Worm (Caenorhabditis elegans) whole organism, L2 larva: ENCODE results near the gene Y62H9A.13.
A peak's percentile ranks its signal among the peaks of the same experiment; 100 is the strongest.

Experiments used
- C34F6.9 ChIP-seq: fragments of 150-350 bp; optimal IDR thresholded peaks from 2 replicates; lab custom pipeline; 2014; ENCODE audit warnings: missing biosample characterization, missing genetic modification characterization
- F13H6.1 ChIP-seq: sonication (generic microtip); optimal IDR thresholded peaks from 2 replicates; lab custom pipeline; 2016; ENCODE audit warnings: missing genetic modification characterization, missing compliant biosample characterization
- R02D3.7 ChIP-seq: fragments of 150-350 bp; optimal IDR thresholded peaks from 2 replicates; lab custom pipeline; 2014; ENCODE audit warnings: missing biosample characterization, missing genetic modification characterization
- Y55F3AM.14 ChIP-seq: fragments of 200-800 bp; sonication (Bioruptor generic); optimal IDR thresholded peaks from 2 replicates; lab custom pipeline; 2018; ENCODE audit warnings: mild to moderate bottlenecking, missing genetic modification characterization, missing compliant biosample characterization
- ZK546.5 ChIP-seq: sonication (generic microtip); optimal IDR thresholded peaks from 2 replicates; lab custom pipeline; 2017; ENCODE audit warnings: missing biosample characterization, missing genetic modification characterization
- aly-2 ChIP-seq: fragments of 150-350 bp; optimal IDR thresholded peaks from 2 replicates; lab custom pipeline; 2014; ENCODE audit warnings: missing biosample characterization, missing genetic modification characterization
- ama-1 ChIP-seq: fragments of 150-350 bp; optimal IDR thresholded peaks from 2 replicates; lab custom pipeline; 2018; ENCODE audit warnings: inconsistent platforms
- blmp-1 ChIP-seq: sonication (generic microtip); optimal IDR thresholded peaks from 2 replicates; lab custom pipeline; 2017; ENCODE audit warnings: missing genetic modification characterization, mild to moderate bottlenecking, missing compliant biosample characterization, antibody characterized with exemption, moderate library complexity; ENCODE audit not compliant: insufficient read depth
- ceh-16 ChIP-seq: fragments of 150-350 bp; optimal IDR thresholded peaks from 2 replicates; lab custom pipeline; 2014; ENCODE audit warnings: missing biosample characterization, missing genetic modification characterization
- ceh-82 ChIP-seq: fragments of 150-350 bp; optimal IDR thresholded peaks from 2 replicates; lab custom pipeline; 2014; ENCODE audit warnings: missing biosample characterization, missing genetic modification characterization
- crh-2 ChIP-seq: sonication (generic microtip); optimal IDR thresholded peaks from 2 replicates; lab custom pipeline; 2017; ENCODE audit warnings: missing biosample characterization, missing genetic modification characterization
- dmd-4 ChIP-seq: sonication (generic microtip); optimal IDR thresholded peaks from 2 replicates; lab custom pipeline; 2017; ENCODE audit warnings: missing biosample characterization, missing genetic modification characterization
- egl-27 ChIP-seq: sonication (generic microtip); optimal IDR thresholded peaks from 3 replicates; lab custom pipeline; 2017; ENCODE audit warnings: missing biosample characterization, missing genetic modification reagents, missing genetic modification characterization
- elt-1 ChIP-seq: fragments of 150-350 bp; optimal IDR thresholded peaks from 2 replicates; lab custom pipeline; 2014; ENCODE audit warnings: missing biosample characterization, missing genetic modification characterization
- elt-3 ChIP-seq: sonication (generic microtip); optimal IDR thresholded peaks from 2 replicates; lab custom pipeline; 2017; ENCODE audit warnings: missing biosample characterization, missing genetic modification characterization
- fos-1 ChIP-seq: fragments of 150-350 bp; optimal IDR thresholded peaks from 2 replicates; lab custom pipeline; 2014; ENCODE audit warnings: missing biosample characterization, missing genetic modification characterization
- gmeb-1 ChIP-seq: fragments of 150-350 bp; optimal IDR thresholded peaks from 2 replicates; lab custom pipeline; 2014; ENCODE audit warnings: missing biosample characterization, missing genetic modification characterization
- lin-11 ChIP-seq: fragments of 150-350 bp; sonication (generic microtip); optimal IDR thresholded peaks from 2 replicates; lab custom pipeline; 2014; ENCODE audit warnings: missing biosample characterization, missing genetic modification characterization, inconsistent platforms, mixed read lengths
- lin-13 ChIP-seq: fragments of 150-350 bp; optimal IDR thresholded peaks from 2 replicates; lab custom pipeline; 2014; ENCODE audit warnings: missing biosample characterization, missing genetic modification reagents, missing genetic modification characterization
- lin-39 ChIP-seq: fragments of 150-350 bp; optimal IDR thresholded peaks from 2 replicates; lab custom pipeline; 2014; ENCODE audit warnings: missing biosample characterization, missing genetic modification reagents, missing genetic modification characterization
- lsy-2 ChIP-seq, 2 experiments: fragments of 150-350 bp in 1 of 2; sonication (generic microtip) in 1 of 2; optimal IDR thresholded peaks; 2 replicates each; lab custom pipeline; 2014 to 2017; ENCODE audit warnings: missing biosample characterization in 2 of 2, missing genetic modification characterization in 2 of 2
- mab-5 ChIP-seq: fragments of 150-350 bp; optimal IDR thresholded peaks from 2 replicates; lab custom pipeline; 2014; ENCODE audit warnings: missing biosample characterization, missing genetic modification characterization
- mbf-1 ChIP-seq: sonication (generic microtip); optimal IDR thresholded peaks from 2 replicates; lab custom pipeline; 2017; ENCODE audit warnings: missing biosample characterization, missing genetic modification characterization
- mdl-1 ChIP-seq, 2 experiments: fragments of 150-350 bp in 1 of 2; sonication (generic microtip) in 1 of 2; optimal IDR thresholded peaks; 2 replicates each; lab custom pipeline; 2017; ENCODE audit warnings: missing biosample characterization in 2 of 2, missing genetic modification characterization in 2 of 2
- nhr-11 ChIP-seq: fragments of 150-350 bp; optimal IDR thresholded peaks from 2 replicates; lab custom pipeline; 2014; ENCODE audit warnings: missing biosample characterization, missing genetic modification characterization
- nhr-12 ChIP-seq: fragments of 150-350 bp; optimal IDR thresholded peaks from 2 replicates; lab custom pipeline; 2014; ENCODE audit warnings: missing biosample characterization, missing genetic modification characterization
- nhr-129 ChIP-seq: fragments of 150-350 bp; optimal IDR thresholded peaks from 2 replicates; lab custom pipeline; 2014; ENCODE audit warnings: missing biosample characterization, missing genetic modification characterization
- nhr-21 ChIP-seq: fragments of 150-350 bp; optimal IDR thresholded peaks from 2 replicates; lab custom pipeline; 2014; ENCODE audit warnings: missing biosample characterization, missing genetic modification characterization
- nhr-23 ChIP-seq: fragments of 150-350 bp; optimal IDR thresholded peaks from 2 replicates; lab custom pipeline; 2014; ENCODE audit warnings: missing biosample characterization, missing genetic modification reagents, missing genetic modification characterization
- nhr-237 ChIP-seq: fragments of 150-350 bp; optimal IDR thresholded peaks from 2 replicates; lab custom pipeline; 2014; ENCODE audit warnings: missing biosample characterization, missing genetic modification characterization
- nhr-25 ChIP-seq: fragments of 150-350 bp; sonication (generic microtip); optimal IDR thresholded peaks from 3 replicates; lab custom pipeline; 2014; ENCODE audit warnings: missing biosample characterization, missing genetic modification characterization
- nhr-6 ChIP-seq: fragments of 150-350 bp; optimal IDR thresholded peaks from 2 replicates; lab custom pipeline; 2014; ENCODE audit warnings: missing biosample characterization, missing genetic modification characterization
- nhr-77 ChIP-seq: fragments of 150-350 bp; optimal IDR thresholded peaks from 2 replicates; lab custom pipeline; 2014; ENCODE audit warnings: missing biosample characterization, missing genetic modification characterization
- sem-4 ChIP-seq: fragments of 150-350 bp; optimal IDR thresholded peaks from 2 replicates; lab custom pipeline; 2014; ENCODE audit warnings: missing biosample characterization, missing genetic modification reagents, missing genetic modification characterization
- skn-1 ChIP-seq: sonication (generic microtip); optimal IDR thresholded peaks from 2 replicates; lab custom pipeline; 2017; ENCODE audit warnings: missing biosample characterization, missing genetic modification characterization
- sma-3 ChIP-seq: sonication (generic microtip); optimal IDR thresholded peaks from 2 replicates; lab custom pipeline; 2016; ENCODE audit warnings: missing genetic modification reagents, missing genetic modification characterization, missing compliant biosample characterization
- sma-9 ChIP-seq, 2 experiments: fragments of 150-350 bp in 1 of 2; sonication (generic microtip) in 1 of 2; optimal IDR thresholded peaks; 2 replicates each; lab custom pipeline; 2014 to 2016; ENCODE audit warnings: missing genetic modification characterization in 2 of 2, mild to moderate bottlenecking in 1 of 2, missing biosample characterization in 1 of 2, missing compliant biosample characterization in 1 of 2, missing genetic modification reagents in 1 of 2, moderate library complexity in 1 of 2
- snpc-4 ChIP-seq: fragments of 150-350 bp; optimal IDR thresholded peaks from 2 replicates; lab custom pipeline; 2014; ENCODE audit warnings: missing biosample characterization, missing genetic modification characterization
- unc-39 ChIP-seq: fragments of 150-350 bp; optimal IDR thresholded peaks from 2 replicates; lab custom pipeline; 2014; ENCODE audit warnings: missing biosample characterization, missing genetic modification characterization
- unc-55 ChIP-seq: fragments of 150-350 bp; sonication (generic microtip); optimal IDR thresholded peaks from 3 replicates; lab custom pipeline; 2014; ENCODE audit warnings: missing biosample characterization, missing genetic modification reagents, missing genetic modification characterization
- unc-62 ChIP-seq: fragments of 150-350 bp; optimal IDR thresholded peaks from 2 replicates; lab custom pipeline; 2014; ENCODE audit warnings: missing biosample characterization, missing genetic modification reagents, missing genetic modification characterization
- zag-1 ChIP-seq: fragments of 150-350 bp; optimal IDR thresholded peaks from 2 replicates; lab custom pipeline; 2014; ENCODE audit warnings: missing biosample characterization, missing genetic modification characterization
- ztf-1 ChIP-seq: fragments of 200-800 bp; sonication (Bioruptor generic); conservative IDR thresholded peaks from 2 replicates; pipeline ENCODE4 v1.3.6; 2022; ENCODE audit warnings: missing genetic modification characterization, missing compliant biosample characterization
- ztf-11 ChIP-seq: sonication (generic microtip); optimal IDR thresholded peaks from 2 replicates; lab custom pipeline; 2017; ENCODE audit warnings: missing biosample characterization, missing genetic modification characterization
- ztf-4 ChIP-seq: fragments of 150-350 bp; optimal IDR thresholded peaks from 2 replicates; lab custom pipeline; 2014; ENCODE audit warnings: missing biosample characterization, missing genetic modification characterization

Y62H9A.13 gene

DNA sequence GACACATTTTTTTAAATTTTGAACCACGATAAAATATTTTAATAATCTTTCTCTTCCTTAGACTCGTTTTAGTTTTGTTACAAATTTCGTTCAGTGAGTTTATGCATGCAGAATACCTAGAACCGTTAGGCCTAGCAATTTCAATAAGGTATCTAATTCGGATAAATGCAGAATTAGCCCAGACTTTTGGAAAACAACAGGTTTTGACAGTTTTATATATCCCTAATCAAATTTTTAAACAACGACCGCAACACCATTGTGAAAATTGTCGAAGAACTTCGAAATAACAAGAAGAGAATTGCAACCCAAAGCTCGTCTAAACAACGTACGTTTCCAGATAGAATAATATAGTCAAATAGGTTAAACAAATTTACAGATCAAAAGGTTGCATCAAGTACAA lies 1.2 kb downstream of the Y62H9A.13 start, which contains the start of gene Y62H9A.16:
Gene Y62H9A.16, plus strand, starts transcription at position 301 of the 400 bp plus-strand sequence.
- TF ChIP-seq skn-1 (tag; lab: Kevin White, UChicago) (no peak), blmp-1 (no peak), nhr-11 (tag; lab: Kevin White, UChicago) (no peak), mab-5 (no peak), nhr-12 (tag; lab: Kevin White, UChicago) (no peak), nhr-77 (tag; lab: Kevin White, UChicago) (no peak), ztf-4 (tag; lab: Kevin White, UChicago) (no peak), elt-3 (tag; lab: Kevin White, UChicago) (no peak), ztf-11 (tag; lab: Kevin White, UChicago) (no peak), nhr-21 (tag; lab: Kevin White, UChicago) (no peak), mdl-1 (tag; optimal IDR thresholded peaks at IDR 0.05; lab: Kevin White, UChicago) (no peak), egl-27 (tag; lab: Kevin White, UChicago) (no peak), nhr-6 (tag; lab: Kevin White, UChicago) (no peak), nhr-25 (tag; lab: Kevin White, UChicago) (no peak), ztf-1 (GFP tag; lab: Robert Waterston, UW) (no peak), aly-2 (tag; lab: Kevin White, UChicago) (no peak), gmeb-1 (no peak)

DNA sequence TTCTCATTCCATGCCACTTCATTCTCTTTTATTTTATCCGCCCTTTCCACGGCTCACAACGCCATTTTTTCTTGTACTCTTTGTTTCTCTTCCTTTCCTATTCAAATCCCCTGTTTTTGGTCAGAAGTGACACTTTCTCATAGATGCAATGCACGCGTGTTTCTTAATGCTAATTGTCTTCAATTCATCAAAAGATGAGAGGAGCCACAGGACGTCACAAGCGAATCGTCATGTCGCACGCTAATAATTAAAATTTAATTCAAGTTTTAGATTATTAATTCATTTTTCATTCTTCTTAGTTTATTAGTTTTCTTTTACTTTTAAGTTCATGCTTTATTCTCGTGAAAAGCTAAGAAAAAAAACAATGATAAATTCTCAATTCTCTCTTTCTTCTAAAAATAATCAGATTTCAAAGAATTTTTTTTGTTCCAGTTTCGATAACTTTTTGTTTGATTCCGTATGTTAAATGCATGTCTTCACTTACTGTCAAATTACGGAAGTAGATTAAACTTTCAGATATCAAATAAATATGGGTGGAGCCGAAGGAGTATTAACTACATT lies 4.0 kb downstream of the Y62H9A.13 start, which contains the start of gene Y62H9A.14:
Gene Y62H9A.14, plus strand, starts transcription at position 511 of the 561 bp plus-strand sequence.
- TF ChIP-seq nhr-25 (tag; lab: Kevin White, UChicago), result no peak
- no peak for TF ChIP-seq ztf-1 (GFP tag; lab: Robert Waterston, UW)
- TF ChIP-seq nhr-21 (tag; lab: Kevin White, UChicago), result no peak
- no peak for TF ChIP-seq Y55F3AM.14 (GFP tag; lab: Kevin White, UChicago)
- TF ChIP-seq ztf-4 (tag; lab: Kevin White, UChicago), result no peak
- no peak for TF ChIP-seq mab-5
- no peak for TF ChIP-seq nhr-237 (tag; lab: Kevin White, UChicago)
- no peak for TF ChIP-seq mbf-1 (tag; lab: Kevin White, UChicago)
- TF ChIP-seq, all 48 proteins: peak for 0

DNA sequence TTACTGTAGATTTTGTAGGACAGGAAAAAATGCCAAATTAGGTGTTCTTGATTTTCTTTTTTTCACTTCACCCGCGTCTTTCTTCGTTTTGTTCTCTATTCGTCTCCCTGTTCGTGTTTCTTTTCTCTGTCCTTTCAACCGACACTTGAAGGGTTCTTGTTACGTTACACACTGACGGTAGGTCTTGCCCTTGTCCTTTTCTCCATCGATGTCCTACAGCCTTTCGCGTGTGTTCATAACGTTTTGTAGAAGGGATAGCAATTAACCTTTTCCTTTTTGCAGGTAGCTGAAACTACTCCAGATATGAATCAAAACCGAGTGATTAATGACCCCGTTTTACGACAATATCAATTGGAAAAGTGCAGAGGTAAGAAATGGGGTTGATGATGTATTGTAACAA lies 7.4 kb downstream of the Y62H9A.13 start, which contains the start of gene F55G7.1:
Gene F55G7.1, plus strand, starts transcription at position 276 of the 400 bp plus-strand sequence.
- TF ChIP-seq elt-3 (tag; lab: Kevin White, UChicago) (no peak), F13H6.1 (peak; percentile 35), zag-1 (tag; lab: Kevin White, UChicago) (no peak), ztf-1 (GFP tag; lab: Robert Waterston, UW) (no peak), gmeb-1 (peak; percentile 65), C34F6.9 (tag; lab: Kevin White, UChicago) (peak; percentile 42), snpc-4 (tag; lab: Kevin White, UChicago) (peak; percentile 52), ztf-4 (tag; lab: Kevin White, UChicago) (no peak), aly-2 (tag; lab: Kevin White, UChicago) (no peak), unc-55 (GFP tag; lab: Kevin White, UChicago) (no peak), blmp-1 (no peak), nhr-6 (tag; lab: Kevin White, UChicago) (peak; percentile 35), sma-3 (peak; percentile 68), fos-1 (tag; lab: Kevin White, UChicago) (peak; percentile 52), nhr-12 (tag; lab: Kevin White, UChicago) (no peak), sem-4 (no peak), Y55F3AM.14 (GFP tag; lab: Kevin White, UChicago) (peak; percentile 2), nhr-23 (tag; lab: Kevin White, UChicago) (no peak), egl-27 (tag; lab: Kevin White, UChicago) (no peak), ZK546.5 (no peak), mab-5 (peak; percentile 17), ztf-11 (tag; lab: Kevin White, UChicago) (no peak), mdl-1 (tag; optimal IDR thresholded peaks at IDR 0.05; lab: Kevin White, UChicago) (no peak), ceh-82 (no peak), nhr-21 (tag; lab: Kevin White, UChicago) (peak; percentile 76), unc-39 (tag; lab: Kevin White, UChicago) (no peak), ama-1 (lab: Kevin White, UChicago) (no peak), lsy-2 (tag; optimal IDR thresholded peaks at IDR 0.05; lab: Kevin White, UChicago) (peak in 1 of 2 experiments; percentile 31), dmd-4 (no peak), nhr-237 (tag; lab: Kevin White, UChicago) (peak; percentile 39), R02D3.7 (tag; lab: Kevin White, UChicago) (no peak), ceh-16 (no peak), nhr-77 (tag; lab: Kevin White, UChicago) (peak; percentile 27), lin-39 (tag; lab: Kevin White, UChicago) (no peak), mbf-1 (tag; lab: Kevin White, UChicago) (no peak), nhr-129 (tag; lab: Kevin White, UChicago) (peak; percentile 87), unc-62 (no peak), lin-13 (peak; percentile 4), elt-1 (tag; lab: Kevin White, UChicago) (no peak), crh-2 (tag; lab: Kevin White, UChicago) (peak; percentile 70), lin-11 (no peak), sma-9 (GFP tag; optimal IDR thresholded peaks at IDR 0.05; lab: Kevin White, UChicago) (peak; percentile 63), sma-9 (tag; optimal IDR thresholded peaks at IDR 0.05; lab: Kevin White, UChicago) (no peak), skn-1 (tag; lab: Kevin White, UChicago) (no peak), nhr-25 (tag; lab: Kevin White, UChicago) (no peak)
